Fruit fly (Drosophila melanogaster) whole organism, embryonic: ENCODE data around the gene Gr97a.
A peak's percentile ranks its signal among the peaks of the same experiment; 100 is the strongest.

Experiments used
- CG1024 ChIP-seq: fragments of 200-800 bp; sonication (Bioruptor generic); IDR thresholded peaks from 2 replicates; pipeline ENCODE4 v1.3.6; 2022; ENCODE audit warnings: missing biosample characterization, missing genetic modification characterization
- CG10366 ChIP-seq: fragments of 200-800 bp; sonication (Bioruptor generic); IDR thresholded peaks from 2 replicates; pipeline ENCODE4 v1.3.6; 2022; ENCODE audit warnings: missing biosample characterization, missing genetic modification characterization
- CG10431 ChIP-seq: fragments of 200-800 bp; sonication (Bioruptor generic); optimal IDR thresholded peaks from 3 replicates; lab custom pipeline; 2018; ENCODE audit warnings: missing biosample characterization, mild to moderate bottlenecking, missing genetic modification characterization
- CG11398 ChIP-seq: fragments of 200-800 bp; sonication (Bioruptor generic); optimal IDR thresholded peaks from 2 replicates; lab custom pipeline; 2016; ENCODE audit warnings: missing biosample characterization, missing genetic modification characterization
- CG12769 ChIP-seq: fragments of 200-800 bp; sonication (Bioruptor generic); optimal IDR thresholded peaks from 2 replicates; lab custom pipeline; 2019; ENCODE audit warnings: missing biosample characterization, mild to moderate bottlenecking, missing genetic modification characterization, moderate library complexity
- CG13624 ChIP-seq: fragments of 200-800 bp; sonication (Bioruptor generic); optimal IDR thresholded peaks from 2 replicates; lab custom pipeline; 2016; ENCODE audit warnings: missing biosample characterization, missing genetic modification characterization
- CG1647 ChIP-seq: fragments of 200-800 bp; sonication (Bioruptor generic); optimal IDR thresholded peaks from 3 replicates; lab custom pipeline; 2016; ENCODE audit warnings: missing biosample characterization, missing genetic modification characterization
- CG2199 ChIP-seq: fragments of 200-800 bp; sonication (Bioruptor generic); IDR thresholded peaks from 3 replicates; pipeline ENCODE4 v1.3.6; 2022; ENCODE audit warnings: missing biosample characterization, missing genetic modification characterization
- CG2678 ChIP-seq: fragments of 200-800 bp; sonication (Bioruptor generic); optimal IDR thresholded peaks from 3 replicates; lab custom pipeline; 2019; ENCODE audit warnings: missing biosample characterization, mild to moderate bottlenecking, missing genetic modification characterization, moderate library complexity
- CG30403 ChIP-seq: fragments of 200-800 bp; sonication (Bioruptor generic); optimal IDR thresholded peaks from 3 replicates; lab custom pipeline; 2016; ENCODE audit warnings: missing biosample characterization, missing genetic modification characterization
- CG3281 ChIP-seq: fragments of 200-800 bp; sonication (Bioruptor generic); optimal IDR thresholded peaks from 3 replicates; lab custom pipeline; 2017; ENCODE audit warnings: missing biosample characterization, mild to moderate bottlenecking, missing genetic modification characterization
- CG33557 ChIP-seq: fragments of 200-800 bp; sonication (Bioruptor generic); optimal IDR thresholded peaks from 2 replicates; lab custom pipeline; 2019; ENCODE audit warnings: missing biosample characterization, mild to moderate bottlenecking, missing genetic modification characterization, moderate library complexity
- CG4707 ChIP-seq: fragments of 200-800 bp; sonication (Bioruptor generic); optimal IDR thresholded peaks from 2 replicates; lab custom pipeline; 2018; ENCODE audit warnings: missing biosample characterization, mild to moderate bottlenecking, missing genetic modification characterization, moderate library complexity
- CG4854 ChIP-seq: fragments of 200-800 bp; sonication (Bioruptor generic); optimal IDR thresholded peaks from 2 replicates; lab custom pipeline; 2016; ENCODE audit warnings: missing biosample characterization, missing genetic modification characterization, inconsistent platforms
- CG6272 ChIP-seq: fragments of 200-800 bp; sonication (Bioruptor generic); IDR thresholded peaks from 2 replicates; pipeline ENCODE4 v1.3.6; 2022; ENCODE audit warnings: missing biosample characterization, missing genetic modification characterization
- CG6765 ChIP-seq: fragments of 200-800 bp; sonication (Bioruptor generic); optimal IDR thresholded peaks from 3 replicates; lab custom pipeline; 2017; ENCODE audit warnings: missing biosample characterization, mild to moderate bottlenecking, missing genetic modification characterization
- CG8290 ChIP-seq, 3 experiments: fragments of 200-800 bp; sonication (Bioruptor generic); optimal IDR thresholded peaks; 2 replicates each; lab custom pipeline; 2016 to 2019; ENCODE audit warnings: missing biosample characterization in 3 of 3, missing genetic modification characterization in 3 of 3, mild to moderate bottlenecking in 2 of 3, moderate library complexity in 1 of 3
- CG9609 ChIP-seq: fragments of 200-800 bp; sonication (Bioruptor generic); optimal IDR thresholded peaks from 3 replicates; lab custom pipeline; 2016; ENCODE audit warnings: missing biosample characterization, missing genetic modification characterization
- Dfd ChIP-seq, 2 experiments: fragments of >200 bp; optimal IDR thresholded peaks; 2 replicates each; lab custom pipeline; 2017; ENCODE audit warnings: missing biosample characterization in 2 of 2, missing genetic modification characterization in 2 of 2
- Dip3 ChIP-seq: fragments of 200-800 bp; sonication (Bioruptor generic); optimal IDR thresholded peaks from 3 replicates; lab custom pipeline; 2016; ENCODE audit warnings: missing biosample characterization, missing genetic modification characterization
- ERR ChIP-seq: fragments of 200-800 bp; sonication (Bioruptor generic); optimal IDR thresholded peaks from 2 replicates; lab custom pipeline; 2016; ENCODE audit warnings: missing biosample characterization, missing genetic modification characterization
- H15 ChIP-seq: fragments of 200-800 bp; sonication (Bioruptor generic); IDR thresholded peaks from 3 replicates; pipeline ENCODE4 v1.3.6; 2022; ENCODE audit warnings: missing biosample characterization, missing genetic modification characterization
- H2.0 ChIP-seq: fragments of 200-800 bp; sonication (Bioruptor generic); IDR thresholded peaks from 2 replicates; pipeline ENCODE4 v1.3.6; 2022; ENCODE audit warnings: missing biosample characterization, missing genetic modification characterization
- HLH54F ChIP-seq: fragments of 200-800 bp; sonication (Bioruptor generic); optimal IDR thresholded peaks from 3 replicates; lab custom pipeline; 2016; ENCODE audit warnings: missing biosample characterization, missing genetic modification characterization
- Hsf ChIP-seq: fragments of 200-800 bp; sonication (Bioruptor generic); optimal IDR thresholded peaks from 3 replicates; lab custom pipeline; 2016; ENCODE audit warnings: missing biosample characterization, missing genetic modification characterization
- Med ChIP-seq: fragments of 200-800 bp; sonication (Bioruptor generic); peaks from one replicate; lab custom pipeline; 2016; ENCODE audit warnings: missing biosample characterization, missing genetic modification characterization, mild to moderate bottlenecking, inconsistent platforms, moderate library complexity
- Mrtf ChIP-seq: fragments of 200-800 bp; sonication (Bioruptor generic); IDR thresholded peaks from 3 replicates; pipeline ENCODE4 v1.3.6; 2022; ENCODE audit warnings: missing biosample characterization, missing genetic modification characterization
- NfI ChIP-seq: fragments of 200-800 bp; sonication (Bioruptor generic); optimal IDR thresholded peaks from 3 replicates; lab custom pipeline; 2018; ENCODE audit warnings: missing biosample characterization, mild to moderate bottlenecking, missing genetic modification characterization, moderate library complexity
- PHDP ChIP-seq: fragments of 200-800 bp; sonication (Bioruptor generic); optimal IDR thresholded peaks from 3 replicates; lab custom pipeline; 2018; ENCODE audit warnings: missing biosample characterization, mild to moderate bottlenecking, missing genetic modification characterization, moderate library complexity
- Pdp1 ChIP-seq, 2 experiments: fragments of 200-800 bp; sonication (Bioruptor generic); optimal IDR thresholded peaks; 3 replicates each; lab custom pipeline; 2016; ENCODE audit warnings: missing biosample characterization in 2 of 2, missing genetic modification characterization in 2 of 2, mild to moderate bottlenecking in 1 of 2, moderate library complexity in 1 of 2
- Sox102F ChIP-seq: fragments of 200-800 bp; sonication (Bioruptor generic); optimal IDR thresholded peaks from 2 replicates; lab custom pipeline; 2018; ENCODE audit warnings: missing biosample characterization, mild to moderate bottlenecking, missing genetic modification characterization, moderate library complexity
- Xrp1 ChIP-seq: fragments of 200-800 bp; sonication (Bioruptor generic); IDR thresholded peaks from 2 replicates; pipeline ENCODE4 v1.3.6; 2022; ENCODE audit warnings: missing biosample characterization, missing genetic modification characterization
- ase ChIP-seq: fragments of 200-800 bp; sonication (Bioruptor generic); IDR thresholded peaks from 3 replicates; pipeline ENCODE4 v1.3.6; 2022; ENCODE audit warnings: missing biosample characterization, missing genetic modification characterization
- br ChIP-seq: fragments of >200 bp; optimal IDR thresholded peaks from 2 replicates; lab custom pipeline; 2017
- bsh ChIP-seq, 2 experiments: fragments of 200-800 bp; sonication (Bioruptor generic); optimal IDR thresholded peaks; 2 replicates each; lab custom pipeline; 2017 to 2018; ENCODE audit warnings: mild to moderate bottlenecking in 2 of 2, missing biosample characterization in 2 of 2, missing genetic modification characterization in 2 of 2, moderate library complexity in 1 of 2
- cg ChIP-seq: fragments of 200-800 bp; sonication (Bioruptor generic); optimal IDR thresholded peaks from 3 replicates; lab custom pipeline; 2019; ENCODE audit warnings: missing biosample characterization, mild to moderate bottlenecking, missing genetic modification characterization, moderate library complexity
- cwo ChIP-seq: fragments of 200-800 bp; sonication (Bioruptor generic); optimal IDR thresholded peaks from 3 replicates; lab custom pipeline; 2017; ENCODE audit warnings: missing biosample characterization, missing genetic modification characterization, mild to moderate bottlenecking, moderate library complexity, missing genetic modification reagents
- exex ChIP-seq: fragments of 200-800 bp; sonication (Bioruptor generic); optimal IDR thresholded peaks from 4 replicates; lab custom pipeline; 2018; ENCODE audit warnings: missing biosample characterization, mild to moderate bottlenecking, missing genetic modification characterization, moderate library complexity
- mam ChIP-seq: fragments of 200-800 bp; sonication (Bioruptor generic); optimal IDR thresholded peaks from 3 replicates; lab custom pipeline; 2016; ENCODE audit warnings: missing biosample characterization, missing genetic modification characterization
- mirr ChIP-seq: fragments of 200-800 bp; sonication (Bioruptor generic); optimal IDR thresholded peaks from 3 replicates; lab custom pipeline; 2018; ENCODE audit warnings: missing biosample characterization, mild to moderate bottlenecking, missing genetic modification characterization
- odd ChIP-seq: fragments of 200-800 bp; sonication (Bioruptor generic); optimal IDR thresholded peaks from 2 replicates; lab custom pipeline; 2017; ENCODE audit warnings: missing biosample characterization, mild to moderate bottlenecking, missing genetic modification characterization
- org-1 ChIP-seq: fragments of 200-800 bp; sonication (Bioruptor generic); optimal IDR thresholded peaks from 2 replicates; lab custom pipeline; 2017; ENCODE audit warnings: missing biosample characterization, missing genetic modification characterization
- pb ChIP-seq: fragments of 200-800 bp; sonication (Bioruptor generic); optimal IDR thresholded peaks from 3 replicates; lab custom pipeline; 2016; ENCODE audit warnings: missing biosample characterization, missing genetic modification characterization
- pho ChIP-seq: fragments of 200-800 bp; sonication (Bioruptor generic); optimal IDR thresholded peaks from 2 replicates; lab custom pipeline; 2016; ENCODE audit warnings: missing biosample characterization, missing genetic modification characterization
- ro ChIP-seq: fragments of 200-800 bp; sonication (Bioruptor generic); IDR thresholded peaks from 2 replicates; pipeline ENCODE4 v1.3.6; 2022; ENCODE audit warnings: missing biosample characterization, missing genetic modification characterization
- sd ChIP-seq: fragments of 200-800 bp; sonication (Bioruptor generic); optimal IDR thresholded peaks from 3 replicates; lab custom pipeline; 2018; ENCODE audit warnings: missing biosample characterization, mild to moderate bottlenecking, missing genetic modification characterization, moderate library complexity
- tio ChIP-seq: fragments of 200-800 bp; sonication (Bioruptor generic); optimal IDR thresholded peaks from 2 replicates; lab custom pipeline; 2017; ENCODE audit warnings: missing biosample characterization, missing genetic modification characterization, inconsistent platforms
- tx ChIP-seq: fragments of 200-800 bp; sonication (Bioruptor generic); optimal IDR thresholded peaks from 2 replicates; lab custom pipeline; 2016; ENCODE audit warnings: missing biosample characterization, missing genetic modification characterization

Gr97a gene

dm6 chr3R:26954020-26954672 lies 12.1 kb downstream of the Gr97a start (continued):
- TF ChIP-seq sd (tag; lab: Kevin White, UChicago), result peak; percentile 92
- peak; percentile 78 for TF ChIP-seq ase (GFP tag; lab: Robert Waterston, UW)
- TF ChIP-seq Dip3 (GFP tag; lab: Kevin White, UChicago), result peak; percentile 5
- peak; percentile 81 for TF ChIP-seq Med (GFP tag; lab: Kevin White, UChicago)
- TF ChIP-seq CG11398 (GFP tag; lab: Kevin White, UChicago), result no peak
- peak; percentile 7 for TF ChIP-seq CG1647 (GFP tag; lab: Kevin White, UChicago)
- peak; percentile 89 for TF ChIP-seq Xrp1 (GFP tag; lab: Robert Waterston, UW)
- peak; percentile 71; the same call in 2 of the 3 replicates for TF ChIP-seq Mrtf (GFP tag; lab: Robert Waterston, UW)
- TF ChIP-seq ro (GFP tag; lab: Robert Waterston, UW), result peak; percentile 64
- TF ChIP-seq pb, result peak; percentile 1
- TF ChIP-seq cwo (GFP tag; lab: Kevin White, UChicago), result peak; percentile 69
- TF ChIP-seq org-1, result peak; percentile 6
- TF ChIP-seq CG4707, result peak; percentile 43
- peak; percentile 68 for TF ChIP-seq CG6272 (GFP tag; lab: Robert Waterston, UW)
- TF ChIP-seq CG13624 (GFP tag; lab: Kevin White, UChicago), result no peak
- TF ChIP-seq H15 (GFP tag; lab: Robert Waterston, UW), result peak; percentile 69; the same call in 2 of the 3 replicates
- TF ChIP-seq odd (GFP tag; lab: Kevin White, UChicago), result peak; percentile 20
- TF ChIP-seq CG4854 (GFP tag; lab: Kevin White, UChicago), result no peak
- TF ChIP-seq pho (GFP tag; lab: Kevin White, UChicago), result no peak
- TF ChIP-seq CG6765 (GFP tag; lab: Kevin White, UChicago), result no peak
- TF ChIP-seq cg (GFP tag; lab: Kevin White, UChicago), result peak; percentile 3
- peak; percentile 73 for TF ChIP-seq CG1024 (GFP tag; lab: Robert Waterston, UW)
- TF ChIP-seq tio (GFP tag; lab: Kevin White, UChicago), result peak; percentile 66
- no peak for TF ChIP-seq ERR (GFP tag; lab: Kevin White, UChicago)
- TF ChIP-seq, all 482 proteins: peak for 274

- TF ChIP-seq CG33557 (GFP tag; lab: Kevin White, UChicago), result no peak
- TF ChIP-seq CG12769 (tag; lab: Kevin White, UChicago), result peak; percentile 44
- TF ChIP-seq NfI (GFP tag; lab: Kevin White, UChicago), result peak; percentile 19
- TF ChIP-seq Sox102F (GFP tag; lab: Kevin White, UChicago), result peak; percentile 63
- no peak for TF ChIP-seq br (lab: Kevin White, UChicago)
- TF ChIP-seq CG10366 (GFP tag; lab: Robert Waterston, UW), result peak; percentile 48
- no peak for TF ChIP-seq exex (tag; lab: Kevin White, UChicago)
- peak; percentile 7; the same call in 1 of the 2 replicates for TF ChIP-seq H2.0 (GFP tag; lab: Robert Waterston, UW)
- peak; percentile 13 for TF ChIP-seq mam
- TF ChIP-seq PHDP (tag; lab: Kevin White, UChicago), result peak; percentile 36
- TF ChIP-seq bsh (GFP tag; optimal IDR thresholded peaks at IDR 0.05; lab: Kevin White, UChicago), result peak in 1 of 2 experiments; percentile 70
- TF ChIP-seq sd (tag; lab: Kevin White, UChicago), result peak; percentile 73
- TF ChIP-seq pho (GFP tag; lab: Kevin White, UChicago), result peak; percentile 64
- peak; percentile 85 for TF ChIP-seq Med (GFP tag; lab: Kevin White, UChicago)
- peak; percentile 28 for TF ChIP-seq CG30403 (GFP tag; lab: Kevin White, UChicago)
- TF ChIP-seq Pdp1 (GFP tag; optimal IDR thresholded peaks at IDR 0.05; lab: Kevin White, UChicago), result peak in 1 of 2 experiments; percentile 22
- TF ChIP-seq CG3281, result peak; percentile 21
- TF ChIP-seq CG9609 (GFP tag; lab: Kevin White, UChicago), result peak; percentile 15
- TF ChIP-seq CG10431 (GFP tag; lab: Kevin White, UChicago), result no peak
- no peak for TF ChIP-seq mirr (GFP tag; lab: Kevin White, UChicago)
- no peak for TF ChIP-seq Dfd (GFP tag; optimal IDR thresholded peaks at IDR 0.05; lab: Kevin White, UChicago)
- TF ChIP-seq CG8290 (GFP tag; optimal IDR thresholded peaks at IDR 0.05; lab: Kevin White, UChicago), result no peak
- TF ChIP-seq CG8290 (tag; optimal IDR thresholded peaks at IDR 0.05; lab: Kevin White, UChicago), result peak in 1 of 2 experiments; percentile 13
- TF ChIP-seq CG2678, result peak; percentile 8
- peak; percentile 57 for TF ChIP-seq Hsf (GFP tag; lab: Kevin White, UChicago)
- peak; percentile 12 for TF ChIP-seq tx (GFP tag; lab: Kevin White, UChicago)
- TF ChIP-seq HLH54F (GFP tag; lab: Kevin White, UChicago), result peak; percentile 54
- no peak for TF ChIP-seq CG2199 (GFP tag; lab: Robert Waterston, UW)
- no peak for TF ChIP-seq CG4707
These were observed 12.8 kb downstream of the Gr97a start for dm6 chr3R:26953478-26953874.
